Worm (Caenorhabditis elegans): ENCODE results near the gene try-4.

DNA sequence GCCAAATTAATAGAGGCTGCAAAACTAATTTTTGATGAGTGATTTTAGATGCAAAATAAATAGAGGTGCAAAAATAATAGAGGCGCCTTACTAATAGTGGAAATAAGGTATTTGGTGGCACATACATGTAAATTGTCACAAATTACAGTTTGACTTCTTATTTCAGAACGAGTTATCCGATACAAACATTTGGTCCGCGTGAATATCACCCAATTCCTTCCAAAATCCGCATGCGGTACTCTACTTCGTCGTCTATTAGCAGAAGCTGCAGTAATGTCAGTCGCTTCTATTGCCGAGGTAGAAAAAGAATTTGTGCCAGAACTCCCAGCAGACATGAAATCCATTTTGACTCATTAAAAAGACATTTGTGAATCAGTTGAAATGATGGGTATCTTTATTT lies 46.0 kb upstream of the try-4 start:
- TF ChIP-seq tab-1 (GFP tag; IDR thresholded peaks at IDR 0.05) (no peak), med-1 (GFP tag; optimal IDR thresholded peaks at IDR 0.05; ENCODE audit: insufficient read depth) (no peak), ref-1 (GFP tag; conservative IDR thresholded peaks at IDR 0.05) (no peak), ztf-29 (GFP tag; IDR thresholded peaks at IDR 0.05) (no peak), T22C8.4 (GFP tag; IDR thresholded peaks at IDR 0.05) (no peak), klf-2 (GFP tag; conservative IDR thresholded peaks at IDR 0.05) (no peak)
